Worm (Caenorhabditis elegans) whole organism, L3 larva: Measurements from ENCODE around the gene Y75B12B.3.

ENCODE experiments used
- R02D3.7 ChIP-seq: fragments of 150-350 bp; optimal IDR thresholded peaks from 2 replicates; lab custom pipeline; 2014; ENCODE audit warnings: missing biosample characterization, missing genetic modification characterization
- ZK546.5 ChIP-seq: sonication (generic microtip); optimal IDR thresholded peaks from 2 replicates; lab custom pipeline; 2017; ENCODE audit warnings: missing biosample characterization, missing genetic modification characterization
- aly-2 ChIP-seq: fragments of 150-350 bp; optimal IDR thresholded peaks from 2 replicates; lab custom pipeline; 2014; ENCODE audit warnings: missing biosample characterization, missing genetic modification characterization
- ama-1 ChIP-seq: fragments of 150-350 bp; optimal IDR thresholded peaks from 2 replicates; lab custom pipeline; 2018
- ceh-16 ChIP-seq: sonication (generic microtip); optimal IDR thresholded peaks from 2 replicates; lab custom pipeline; 2017; ENCODE audit warnings: missing biosample characterization, missing genetic modification characterization
- ceh-28 ChIP-seq: fragments of 150-350 bp; optimal IDR thresholded peaks from 2 replicates; lab custom pipeline; 2014; ENCODE audit warnings: missing biosample characterization, missing genetic modification reagents, missing genetic modification characterization
- ceh-82 ChIP-seq: fragments of 150-350 bp; optimal IDR thresholded peaks from 2 replicates; lab custom pipeline; 2014; ENCODE audit warnings: missing biosample characterization, missing genetic modification characterization
- ceh-9 ChIP-seq: sonication (generic microtip); optimal IDR thresholded peaks from 2 replicates; lab custom pipeline; 2018; ENCODE audit warnings: missing biosample characterization, missing genetic modification characterization
- daf-12 ChIP-seq: fragments of 150-350 bp; optimal IDR thresholded peaks from 2 replicates; lab custom pipeline; 2014; ENCODE audit warnings: missing biosample characterization, missing genetic modification reagents, missing genetic modification characterization
- egl-27 ChIP-seq: sonication (generic microtip); optimal IDR thresholded peaks from 4 replicates; lab custom pipeline; 2017; ENCODE audit warnings: missing biosample characterization, missing genetic modification reagents, missing genetic modification characterization
- egl-5 ChIP-seq: fragments of 150-350 bp; optimal IDR thresholded peaks from 2 replicates; lab custom pipeline; 2017; ENCODE audit warnings: missing biosample characterization, missing genetic modification reagents, missing genetic modification characterization, inconsistent platforms
- elt-1 ChIP-seq: fragments of 150-350 bp; optimal IDR thresholded peaks from 2 replicates; lab custom pipeline; 2014; ENCODE audit warnings: missing biosample characterization, missing genetic modification characterization
- elt-2 ChIP-seq: sonication (generic microtip); optimal IDR thresholded peaks from 2 replicates; lab custom pipeline; 2016; ENCODE audit warnings: missing genetic modification reagents, mild to moderate bottlenecking, missing genetic modification characterization, missing compliant biosample characterization
- elt-3 ChIP-seq, 3 experiments: fragments of 150-350 bp in 1 of 3; sonication (generic microtip) in 2 of 3; optimal IDR thresholded peaks; 2 replicates in 2 of 3; 4 replicates in 1 of 3; lab custom pipeline; 2014 to 2017; ENCODE audit warnings: missing biosample characterization in 3 of 3, missing genetic modification characterization in 3 of 3
- eor-1 ChIP-seq, 2 experiments: fragments of 150-350 bp; optimal IDR thresholded peaks; 2 replicates each; lab custom pipeline; 2014 to 2018; ENCODE audit warnings: missing biosample characterization in 2 of 2, missing genetic modification characterization in 2 of 2
- fkh-10 ChIP-seq: sonication (generic microtip); optimal IDR thresholded peaks from 2 replicates; lab custom pipeline; 2017; ENCODE audit warnings: missing biosample characterization, missing genetic modification reagents, missing genetic modification characterization
- fkh-2 ChIP-seq: fragments of 150-350 bp; optimal IDR thresholded peaks from 2 replicates; lab custom pipeline; 2014; ENCODE audit warnings: missing biosample characterization, missing genetic modification reagents, missing genetic modification characterization
- fos-1 ChIP-seq: fragments of 150-350 bp; optimal IDR thresholded peaks from 2 replicates; lab custom pipeline; 2014; ENCODE audit warnings: missing biosample characterization, missing genetic modification characterization
- hmg-11 ChIP-seq: sonication (generic microtip); optimal IDR thresholded peaks from 2 replicates; lab custom pipeline; 2016; ENCODE audit warnings: missing genetic modification characterization, missing compliant biosample characterization
- jun-1 ChIP-seq: fragments of 150-350 bp; optimal IDR thresholded peaks from 2 replicates; lab custom pipeline; 2014; ENCODE audit warnings: missing biosample characterization, missing genetic modification reagents, missing genetic modification characterization
- lin-15B ChIP-seq: fragments of 150-350 bp; optimal IDR thresholded peaks from 2 replicates; lab custom pipeline; 2014; ENCODE audit warnings: missing biosample characterization, missing genetic modification characterization
- lin-39 ChIP-seq: fragments of 150-350 bp; optimal IDR thresholded peaks from 2 replicates; lab custom pipeline; 2018; ENCODE audit warnings: missing biosample characterization, missing genetic modification reagents, missing genetic modification characterization
- lsy-12 ChIP-seq: sonication (generic microtip); optimal IDR thresholded peaks from 2 replicates; lab custom pipeline; 2016; ENCODE audit warnings: mild to moderate bottlenecking, missing genetic modification characterization, missing compliant biosample characterization
- mdl-1 ChIP-seq: fragments of 150-350 bp; optimal IDR thresholded peaks from 2 replicates; lab custom pipeline; 2014; ENCODE audit warnings: missing biosample characterization, missing genetic modification characterization
- mml-1 ChIP-seq: fragments of 150-350 bp; sonication (generic microtip); optimal IDR thresholded peaks from 3 replicates; lab custom pipeline; 2014; ENCODE audit warnings: missing biosample characterization, missing genetic modification characterization
- nfya-1 ChIP-seq: sonication (generic microtip); optimal IDR thresholded peaks from 2 replicates; lab custom pipeline; 2017; ENCODE audit warnings: missing genetic modification characterization, mild to moderate bottlenecking, missing compliant biosample characterization, antibody characterized with exemption, moderate library complexity; ENCODE audit not compliant: insufficient read depth
- nhr-11 ChIP-seq: fragments of 150-350 bp; optimal IDR thresholded peaks from 2 replicates; lab custom pipeline; 2014; ENCODE audit warnings: missing biosample characterization, missing genetic modification characterization
- nhr-12 ChIP-seq: fragments of 150-350 bp; optimal IDR thresholded peaks from 2 replicates; lab custom pipeline; 2014; ENCODE audit warnings: missing biosample characterization, missing genetic modification characterization
- nhr-23 ChIP-seq: fragments of 150-350 bp; optimal IDR thresholded peaks from 2 replicates; lab custom pipeline; 2014; ENCODE audit warnings: missing biosample characterization, missing genetic modification reagents, missing genetic modification characterization
- nhr-237 ChIP-seq: fragments of 150-350 bp; optimal IDR thresholded peaks from 2 replicates; lab custom pipeline; 2014; ENCODE audit warnings: missing biosample characterization, missing genetic modification characterization
- nhr-25 ChIP-seq: sonication (generic microtip); optimal IDR thresholded peaks from 2 replicates; lab custom pipeline; 2017; ENCODE audit warnings: missing biosample characterization, missing genetic modification characterization
- nhr-28 ChIP-seq: fragments of 150-350 bp; optimal IDR thresholded peaks from 2 replicates; lab custom pipeline; 2014; ENCODE audit warnings: missing biosample characterization, missing genetic modification characterization
- nhr-43 ChIP-seq: sonication (generic microtip); optimal IDR thresholded peaks from 2 replicates; lab custom pipeline; 2016; ENCODE audit warnings: mild to moderate bottlenecking, missing genetic modification characterization, missing compliant biosample characterization; ENCODE audit not compliant: poor library complexity, severe bottlenecking
- nhr-67 ChIP-seq: fragments of 150-350 bp; optimal IDR thresholded peaks from 2 replicates; lab custom pipeline; 2014; ENCODE audit warnings: missing biosample characterization, missing genetic modification characterization
- nhr-76 ChIP-seq: fragments of 150-350 bp; sonication (generic microtip); optimal IDR thresholded peaks from 5 replicates; lab custom pipeline; 2014; ENCODE audit warnings: missing biosample characterization, missing genetic modification characterization
- nhr-77 ChIP-seq: fragments of 150-350 bp; optimal IDR thresholded peaks from 2 replicates; lab custom pipeline; 2014; ENCODE audit warnings: missing biosample characterization, missing genetic modification characterization
- pha-4 ChIP-seq: fragments of 150-350 bp; optimal IDR thresholded peaks from 2 replicates; lab custom pipeline; 2014; ENCODE audit warnings: missing biosample characterization, missing genetic modification reagents, missing genetic modification characterization
- pqm-1 ChIP-seq: fragments of 150-350 bp; optimal IDR thresholded peaks from 2 replicates; lab custom pipeline; 2017; ENCODE audit warnings: missing biosample characterization, missing genetic modification characterization, inconsistent platforms
- sea-2 ChIP-seq: fragments of 150-350 bp; sonication (generic microtip); optimal IDR thresholded peaks from 4 replicates; lab custom pipeline; 2014; ENCODE audit warnings: missing biosample characterization, missing genetic modification reagents, missing genetic modification characterization
- skn-1 ChIP-seq: fragments of 150-350 bp; optimal IDR thresholded peaks from 2 replicates; lab custom pipeline; 2014; ENCODE audit warnings: missing biosample characterization, missing genetic modification characterization
- snpc-4 ChIP-seq: fragments of 150-350 bp; optimal IDR thresholded peaks from 2 replicates; lab custom pipeline; 2014; ENCODE audit warnings: missing biosample characterization, missing genetic modification characterization
- tbx-2 ChIP-seq: sonication (generic microtip); optimal IDR thresholded peaks from 2 replicates; lab custom pipeline; 2016; ENCODE audit warnings: mild to moderate bottlenecking, missing genetic modification characterization, missing compliant biosample characterization
- unc-39 ChIP-seq: sonication (generic microtip); optimal IDR thresholded peaks from 4 replicates; lab custom pipeline; 2017; ENCODE audit warnings: missing biosample characterization, missing genetic modification characterization
- unc-62 ChIP-seq: fragments of 150-350 bp; sonication (generic microtip); optimal IDR thresholded peaks from 4 replicates; lab custom pipeline; 2014; ENCODE audit warnings: missing biosample characterization, missing genetic modification reagents, missing genetic modification characterization
- zag-1 ChIP-seq: fragments of 150-350 bp; optimal IDR thresholded peaks from 2 replicates; lab custom pipeline; 2014; ENCODE audit warnings: missing biosample characterization, missing genetic modification characterization
- ztf-11 ChIP-seq: fragments of 150-350 bp; optimal IDR thresholded peaks from 2 replicates; lab custom pipeline; 2014; ENCODE audit warnings: missing biosample characterization, missing genetic modification characterization
- ztf-4 ChIP-seq: fragments of 150-350 bp; optimal IDR thresholded peaks from 2 replicates; lab custom pipeline; 2014; ENCODE audit warnings: missing biosample characterization, missing genetic modification characterization

Y75B12B.3 gene

DNA sequence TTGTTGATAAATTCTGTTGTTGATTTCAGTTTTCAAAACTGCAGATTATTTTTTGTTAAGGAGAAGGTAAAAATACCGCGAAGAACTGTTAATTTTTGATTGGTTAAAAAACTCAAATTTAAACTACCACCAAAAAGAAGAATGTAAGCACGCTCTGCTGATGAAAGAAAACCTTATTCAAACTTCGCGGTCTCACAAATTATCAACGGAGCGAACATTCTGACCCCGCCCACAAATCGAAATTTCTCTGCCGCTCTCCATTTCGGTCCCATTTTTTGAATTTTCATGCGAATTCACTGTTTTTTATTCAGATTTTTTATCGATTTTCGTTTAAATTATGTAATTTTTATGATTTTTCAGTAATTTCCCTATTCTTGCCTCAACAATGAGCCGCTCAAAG, 3.5 kb upstream of the Y75B12B.3 start, which contains the start of gene cyn-3 (continued):
- TF ChIP-seq zag-1: no peak
- TF ChIP-seq pqm-1 (tag; lab: Kevin White, UChicago): peak; percentile 58
- TF ChIP-seq sea-2 (GFP tag; lab: Kevin White, UChicago): no peak
- peak; percentile 77 for TF ChIP-seq R02D3.7 (tag; lab: Kevin White, UChicago)
- TF ChIP-seq nhr-12 (tag; lab: Kevin White, UChicago): no peak
- TF ChIP-seq nhr-76 (tag; lab: Kevin White, UChicago): no peak
- TF ChIP-seq ceh-9 (tag; lab: Kevin White, UChicago): no peak
- TF ChIP-seq lin-15B (tag; lab: Kevin White, UChicago): peak; percentile 98
- no peak for TF ChIP-seq ceh-16 (tag; lab: Kevin White, UChicago)

- TF ChIP-seq nhr-23 (tag; lab: Kevin White, UChicago): peak; percentile 74
- no peak for TF ChIP-seq unc-39
- peak; percentile 68 for TF ChIP-seq hmg-11 (tag; lab: Kevin White, UChicago)
- TF ChIP-seq zag-1: no peak
- peak; percentile 51 for TF ChIP-seq egl-5 (tag; lab: Kevin White, UChicago)
- TF ChIP-seq lin-39 (tag; lab: Kevin White, UChicago): no peak
- no peak for TF ChIP-seq ceh-9 (tag; lab: Kevin White, UChicago)
- no peak for TF ChIP-seq ztf-11 (tag; lab: Kevin White, UChicago)
- no peak for TF ChIP-seq skn-1
- TF ChIP-seq nhr-237 (tag; lab: Kevin White, UChicago): no peak
- no peak for TF ChIP-seq ZK546.5 (tag; lab: Kevin White, UChicago)
- TF ChIP-seq unc-62 (GFP tag; lab: Kevin White, UChicago): no peak
- TF ChIP-seq fkh-10: no peak
- TF ChIP-seq ceh-28: peak; percentile 47
- TF ChIP-seq tbx-2: peak; percentile 68
- no peak for TF ChIP-seq nhr-76 (tag; lab: Kevin White, UChicago)
- peak; percentile 79 for TF ChIP-seq nhr-25
- TF ChIP-seq egl-27 (tag; lab: Kevin White, UChicago): peak; percentile 49
- TF ChIP-seq pqm-1 (tag; lab: Kevin White, UChicago): peak; percentile 73
- no peak for TF ChIP-seq elt-3 (tag; optimal IDR thresholded peaks at IDR 0.05; lab: Kevin White, UChicago)
- peak; percentile 76 for TF ChIP-seq nhr-43 (tag; lab: Kevin White, UChicago)
- TF ChIP-seq nhr-28 (tag; lab: Kevin White, UChicago): no peak
- peak; percentile 92 for TF ChIP-seq elt-2 (tag; lab: Kevin White, UChicago)
- TF ChIP-seq snpc-4 (tag; lab: Kevin White, UChicago): peak; percentile 59
- TF ChIP-seq lsy-12 (tag; lab: Kevin White, UChicago): peak; percentile 69
- TF ChIP-seq elt-1 (tag; lab: Kevin White, UChicago): no peak
- peak; percentile 0 for TF ChIP-seq nhr-77 (tag; lab: Kevin White, UChicago)
- TF ChIP-seq ama-1: no peak
- peak; percentile 7 for TF ChIP-seq R02D3.7 (tag; lab: Kevin White, UChicago)
- TF ChIP-seq nhr-12 (tag; lab: Kevin White, UChicago): no peak
- no peak for TF ChIP-seq nhr-67 (tag; lab: Kevin White, UChicago)
- peak; percentile 86 for TF ChIP-seq jun-1
- TF ChIP-seq fkh-2 (tag; lab: Kevin White, UChicago): no peak
- no peak for TF ChIP-seq daf-12 (tag; lab: Kevin White, UChicago)
- no peak for TF ChIP-seq aly-2
- no peak for TF ChIP-seq mdl-1 (tag; lab: Kevin White, UChicago)
- no peak for TF ChIP-seq fos-1 (tag; lab: Kevin White, UChicago)
- no peak for TF ChIP-seq sea-2 (GFP tag; lab: Kevin White, UChicago)
- TF ChIP-seq nfya-1 (tag; lab: Kevin White, UChicago): peak; percentile 74
- no peak for TF ChIP-seq eor-1 (tag; optimal IDR thresholded peaks at IDR 0.05; lab: Kevin White, UChicago)
- no peak for TF ChIP-seq mml-1 (tag; lab: Kevin White, UChicago)
- no peak for TF ChIP-seq ceh-82 (tag; lab: Kevin White, UChicago)
- no peak for TF ChIP-seq ceh-16 (tag; lab: Kevin White, UChicago)
- no peak for TF ChIP-seq nhr-11 (tag; lab: Kevin White, UChicago)
- no peak for TF ChIP-seq ztf-4
- TF ChIP-seq lin-15B (tag; lab: Kevin White, UChicago): peak; percentile 85
- TF ChIP-seq pha-4 (tag; lab: Kevin White, UChicago): peak; percentile 97
Observed at ce11 chrV:15187083-15188057, 1.3 kb upstream of the Y75B12B.3 start, which contains the start of the genes cyn-7 and bath-36. cyn-7 (minus strand) TSS chrV:15187378. bath-36 (plus strand) TSS chrV:15187888.
